Fruit fly (Drosophila melanogaster): ENCODE measurements around the gene CG11178.

The CG11178 gene

DNA sequence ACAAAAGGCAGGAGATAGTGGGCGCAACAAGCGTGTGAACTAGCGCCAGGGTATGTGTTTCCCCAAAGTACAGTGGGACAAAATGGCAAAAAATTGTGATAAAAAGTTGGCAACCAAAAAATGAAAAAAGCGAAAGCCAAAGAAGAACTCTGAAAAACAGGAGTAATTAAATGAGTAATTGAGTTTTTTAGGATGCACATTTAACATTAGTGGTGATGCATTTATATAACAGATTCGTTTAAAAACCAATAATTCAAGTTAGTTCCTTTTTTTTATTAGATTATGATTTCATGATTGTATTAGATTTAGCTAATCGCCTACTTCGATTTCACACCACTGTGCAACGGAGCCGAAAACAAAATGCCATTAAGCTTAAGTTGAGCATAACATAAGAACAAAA, 33.1 kb upstream of the CG11178 start (continued):
- TF ChIP-seq CG8119 (GFP tag; IDR thresholded peaks at IDR 0.05): peak; percentile 56
- TF ChIP-seq CG1621 (tag; optimal IDR thresholded peaks at IDR 0.05): no peak
- no peak for TF ChIP-seq CG9139 (GFP tag; optimal IDR thresholded peaks at IDR 0.05)
- TF ChIP-seq CG34406 (GFP tag; optimal IDR thresholded peaks at IDR 0.05): peak; percentile 30
- TF ChIP-seq svp (GFP tag): peak; percentile 61
- TF ChIP-seq CG6854 (GFP tag; optimal IDR thresholded peaks at IDR 0.05): no peak
- TF ChIP-seq Hr4 (GFP tag; optimal IDR thresholded peaks at IDR 0.05): peak; percentile 68
- TF ChIP-seq CG3032 (tag; optimal IDR thresholded peaks at IDR 0.05): peak; percentile 14
- no peak for TF ChIP-seq vri (GFP tag; optimal IDR thresholded peaks at IDR 0.05)
- TF ChIP-seq CG10631 (GFP tag; optimal IDR thresholded peaks at IDR 0.05): peak; percentile 22
- peak; percentile 59 for TF ChIP-seq pdm3 (GFP tag; optimal IDR thresholded peaks at IDR 0.05)
- peak; percentile 17 for TF ChIP-seq net (GFP tag; optimal IDR thresholded peaks at IDR 0.05)
- no peak; the same call in 2 of the 3 replicates for TF ChIP-seq CG6163 (GFP tag; IDR thresholded peaks at IDR 0.05)
- TF ChIP-seq dsx (GFP tag; optimal IDR thresholded peaks at IDR 0.05; ENCODE audit: poor library complexity, severe bottlenecking): peak; percentile 6
- peak; percentile 61 for TF ChIP-seq achi (GFP tag; optimal IDR thresholded peaks at IDR 0.05)

DNA sequence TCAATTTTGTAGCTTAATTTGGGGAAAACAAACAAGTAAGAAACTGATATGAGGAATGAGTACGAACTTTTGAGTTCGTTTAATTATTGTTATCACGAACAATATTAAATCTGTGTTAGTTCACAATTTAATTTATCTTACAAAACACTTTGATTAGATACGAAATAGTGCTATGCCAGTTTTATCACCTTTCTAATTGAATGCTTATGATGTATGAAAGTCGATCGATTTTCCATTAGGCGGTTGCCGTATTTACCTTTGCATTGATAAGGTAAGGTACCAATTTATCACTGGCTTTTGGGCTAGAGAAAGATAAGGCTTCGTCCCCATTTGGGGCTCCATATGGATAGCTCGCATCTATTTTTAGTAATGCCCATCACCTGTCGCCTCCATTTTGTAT, 26.2 kb upstream of the CG11178 start:
- TF ChIP-seq fkh (GFP tag; optimal IDR thresholded peaks at IDR 0.05): no peak

dm6 chrX:13586888-13587287, 18.6 kb upstream of the CG11178 start:
- TF ChIP-seq fd85E (GFP tag; optimal IDR thresholded peaks at IDR 0.05) (no peak), Ets96B (tag; optimal IDR thresholded peaks at IDR 0.05) (no peak), pdm3 (GFP tag; optimal IDR thresholded peaks at IDR 0.05) (no peak), CG6808 (GFP tag; optimal IDR thresholded peaks at IDR 0.05) (no peak), Hr4 (GFP tag; optimal IDR thresholded peaks at IDR 0.05) (no peak), Lpt (GFP tag; optimal IDR thresholded peaks at IDR 0.05) (no peak), lz (GFP tag; optimal IDR thresholded peaks at IDR 0.05) (no peak), CG1621 (tag; optimal IDR thresholded peaks at IDR 0.05) (no peak), Met (GFP tag; optimal IDR thresholded peaks at IDR 0.05) (no peak), dac (GFP tag; optimal IDR thresholded peaks at IDR 0.05) (no peak), CG11762 (GFP tag; optimal IDR thresholded peaks at IDR 0.05; ENCODE audit: insufficient read depth) (no peak), Hr39 (GFP tag; optimal IDR thresholded peaks at IDR 0.05) (no peak), Sox102F (GFP tag; optimal IDR thresholded peaks at IDR 0.05) (no peak)

- TF ChIP-seq CG10669 (GFP tag; optimal IDR thresholded peaks at IDR 0.05): no peak
- no peak for TF ChIP-seq lz (GFP tag; optimal IDR thresholded peaks at IDR 0.05)
- no peak for TF ChIP-seq CG6163 (GFP tag; IDR thresholded peaks at IDR 0.05)
- TF ChIP-seq CG3032 (tag; optimal IDR thresholded peaks at IDR 0.05): no peak
- TF ChIP-seq Sox102F (GFP tag; optimal IDR thresholded peaks at IDR 0.05): no peak
- no peak for TF ChIP-seq CG6854 (GFP tag; optimal IDR thresholded peaks at IDR 0.05)
- TF ChIP-seq CG7368 (GFP tag; optimal IDR thresholded peaks at IDR 0.05): no peak
- TF ChIP-seq CG1621 (tag; optimal IDR thresholded peaks at IDR 0.05): no peak
- no peak for TF ChIP-seq Blimp-1 (GFP tag; optimal IDR thresholded peaks at IDR 0.05)
Observed at dm6 chrX:13593667-13594066, 11.8 kb upstream of the CG11178 start.

dm6 chrX:13597753-13598152, 7.7 kb upstream of the CG11178 start:
- TF ChIP-seq Hr4 (GFP tag; optimal IDR thresholded peaks at IDR 0.05): no peak
- no peak for TF ChIP-seq esn (GFP tag; optimal IDR thresholded peaks at IDR 0.05)
- no peak for TF ChIP-seq topi (GFP tag; optimal IDR thresholded peaks at IDR 0.05)
- TF ChIP-seq Sox102F (GFP tag; optimal IDR thresholded peaks at IDR 0.05): no peak
- TF ChIP-seq Met (GFP tag; optimal IDR thresholded peaks at IDR 0.05): no peak
- no peak for TF ChIP-seq CG6276 (GFP tag; optimal IDR thresholded peaks at IDR 0.05)
- no peak for TF ChIP-seq CG11902 (GFP tag; optimal IDR thresholded peaks at IDR 0.05)
- no peak for TF ChIP-seq fd59A (GFP tag; optimal IDR thresholded peaks at IDR 0.05)
